Fruit fly (Drosophila melanogaster): Measurements from ENCODE around the gene Apc2.

dm6 chr3R:24213644-24214043 lies 49.9 kb downstream of the Apc2 start:
- TF ChIP-seq br (GFP tag; optimal IDR thresholded peaks at IDR 0.05) (no peak), Myc (optimal IDR thresholded peaks at IDR 0.05) (no peak), pan (optimal IDR thresholded peaks at IDR 0.05) (no peak)

Data from whole organism, wandering third instar larva.